Worm (Caenorhabditis elegans) whole organism, young adult: ENCODE data around the gene C09F12.3.

Experiments used
- D2030.7 ChIP-seq: fragments of 200-800 bp; sonication (Bioruptor generic); IDR thresholded peaks from 2 replicates; pipeline ENCODE4 v1.3.6; 2022; ENCODE audit warnings: missing genetic modification reagents, missing genetic modification characterization, missing compliant biosample characterization
- attf-5 ChIP-seq: fragments of 200-800 bp; sonication (Bioruptor generic); optimal IDR thresholded peaks from 2 replicates; lab custom pipeline; 2018; ENCODE audit warnings: mild to moderate bottlenecking, missing genetic modification characterization, missing compliant biosample characterization
- nhr-120 ChIP-seq: fragments of 200-800 bp; sonication (Bioruptor generic); IDR thresholded peaks from 2 replicates; pipeline ENCODE4 v1.3.6; 2022; ENCODE audit warnings: missing genetic modification characterization, missing compliant biosample characterization
- nhr-179 ChIP-seq: sonication (generic microtip); optimal IDR thresholded peaks from 2 replicates; lab custom pipeline; 2016; ENCODE audit warnings: mild to moderate bottlenecking, missing genetic modification characterization, missing compliant biosample characterization
- nhr-27 ChIP-seq: fragments of 200-800 bp; sonication (Bioruptor generic); optimal IDR thresholded peaks from 2 replicates; lab custom pipeline; 2018; ENCODE audit warnings: mild to moderate bottlenecking, missing genetic modification characterization, moderate library complexity, missing compliant biosample characterization
- snpc-4 ChIP-seq, 5 experiments: fragments of 150-350 bp in 1 of 5; sonication (generic microtip) in 4 of 5; optimal IDR thresholded peaks; 2 replicates each; lab custom pipeline; 2014 to 2018; ENCODE audit warnings: missing genetic modification characterization in 5 of 5, missing biosample characterization in 3 of 5, antibody characterized with exemption in 2 of 5, mild to moderate bottlenecking in 2 of 5, missing compliant biosample characterization in 2 of 5, missing genotype in 2 of 5, moderate library complexity in 2 of 5, missing genetic modification reagents in 1 of 5

- TF ChIP-seq nhr-179 (tag; lab: Kevin White, UChicago) (no peak), nhr-120 (GFP tag; lab: Robert Waterston, UW) (no peak), attf-5 (GFP tag; lab: Kevin White, UChicago) (no peak), nhr-27 (tag; lab: Kevin White, UChicago) (no peak), D2030.7 (GFP tag; lab: Robert Waterston, UW) (no peak), snpc-4 (GFP tag; optimal IDR thresholded peaks at IDR 0.05; lab: Kevin White, UChicago) (no peak), snpc-4 (tag; optimal IDR thresholded peaks at IDR 0.05; lab: Kevin White, UChicago) (no peak)
These were observed 8.8 kb downstream of the C09F12.3 start for ce11 chrX:11033952-11034287.
